Worm (Caenorhabditis elegans): Measurements from ENCODE around the gene fbxa-67.

The fbxa-67 gene

ce11 chrIII:901600-902250 lies 48.7 kb downstream of the fbxa-67 start (continued):
- no peak for TF ChIP-seq F49E8.2 (tag; optimal IDR thresholded peaks at IDR 0.05; ENCODE audit: borderline replicate concordance)
- no peak for TF ChIP-seq R02D3.7 (tag; optimal IDR thresholded peaks at IDR 0.05)
- TF ChIP-seq zfp-3 (GFP tag; conservative IDR thresholded peaks at IDR 0.05) = no peak
- no peak for TF ChIP-seq ama-1 (optimal IDR thresholded peaks at IDR 0.05)
- TF ChIP-seq mdt-29 (GFP tag; IDR thresholded peaks at IDR 0.05) = no peak
- no peak for TF ChIP-seq nhr-42 (GFP tag; IDR thresholded peaks at IDR 0.05)
- TF ChIP-seq mxl-3 (GFP tag; optimal IDR thresholded peaks at IDR 0.05) = no peak
- peak in 1 of 2 experiments; percentile 87 for TF ChIP-seq unc-62 (GFP tag; optimal IDR thresholded peaks at IDR 0.05 in 1 of 2)
- TF ChIP-seq unc-62 (tag; optimal IDR thresholded peaks at IDR 0.05) = no peak
- TF ChIP-seq dmd-9 (GFP tag; IDR thresholded peaks at IDR 0.05) = no peak
- no peak for TF ChIP-seq tra-1 (GFP tag; IDR thresholded peaks at IDR 0.05)
- TF ChIP-seq vab-7 (GFP tag; IDR thresholded peaks at IDR 0.05) = no peak
- no peak for TF ChIP-seq mxl-2 (GFP tag; conservative IDR thresholded peaks at IDR 0.05)
- no peak for TF ChIP-seq sdz-12 (GFP tag; optimal IDR thresholded peaks at IDR 0.05)
- no peak for TF ChIP-seq spr-3 (GFP tag; optimal IDR thresholded peaks at IDR 0.05)
- TF ChIP-seq nhr-48 (tag; optimal IDR thresholded peaks at IDR 0.05) = peak; percentile 14
- peak; percentile 6 for TF ChIP-seq mep-1 (tag; optimal IDR thresholded peaks at IDR 0.05)
- TF ChIP-seq ztf-11 (tag; optimal IDR thresholded peaks at IDR 0.05) = no peak
- no peak for TF ChIP-seq jun-1 (tag; optimal IDR thresholded peaks at IDR 0.05)
- no peak for TF ChIP-seq lir-3 (tag; optimal IDR thresholded peaks at IDR 0.05)
- no peak for TF ChIP-seq pha-4 (GFP tag; IDR thresholded peaks at IDR 0.05)
- peak; percentile 0 for TF ChIP-seq pha-4 (tag; optimal IDR thresholded peaks at IDR 0.05)
- TF ChIP-seq lin-15B (tag; optimal IDR thresholded peaks at IDR 0.05) = no peak
- TF ChIP-seq rbr-2 (tag; optimal IDR thresholded peaks at IDR 0.05) = no peak
- no peak for TF ChIP-seq ceh-28 (tag; optimal IDR thresholded peaks at IDR 0.05)
- TF ChIP-seq aly-2 (tag; optimal IDR thresholded peaks at IDR 0.05) = no peak
- no peak for TF ChIP-seq lin-39 (tag; optimal IDR thresholded peaks at IDR 0.05)
- no peak for TF ChIP-seq T26A8.4 (GFP tag; IDR thresholded peaks at IDR 0.05)
- TF ChIP-seq lin-38 (GFP tag; IDR thresholded peaks at IDR 0.05) = peak; percentile 92
- no peak for TF ChIP-seq gei-8 (GFP tag; optimal IDR thresholded peaks at IDR 0.05)
- TF ChIP-seq T20F7.1 (GFP tag; optimal IDR thresholded peaks at IDR 0.05) = no peak
- no peak for TF ChIP-seq skn-1 (tag; optimal IDR thresholded peaks at IDR 0.05)
- peak; percentile 38 for TF ChIP-seq hlh-11 (tag; optimal IDR thresholded peaks at IDR 0.05)
- TF ChIP-seq nhr-11 (tag; optimal IDR thresholded peaks at IDR 0.05) = no peak
- no peak for TF ChIP-seq spr-1 (tag; optimal IDR thresholded peaks at IDR 0.05)
- TF ChIP-seq lim-7 (GFP tag; IDR thresholded peaks at IDR 0.05) = no peak
- peak; percentile 98 for TF ChIP-seq aha-1 (tag)
- no peak for TF ChIP-seq nhr-10 (tag; optimal IDR thresholded peaks at IDR 0.05)
- no peak for TF ChIP-seq ZK546.5 (tag; optimal IDR thresholded peaks at IDR 0.05)
- peak; percentile 54 for TF ChIP-seq dmd-6 (GFP tag; IDR thresholded peaks at IDR 0.05)
- no peak for TF ChIP-seq ceh-20 (GFP tag; IDR thresholded peaks at IDR 0.05)
- TF ChIP-seq daf-12 (tag; optimal IDR thresholded peaks at IDR 0.05) = no peak
- TF ChIP-seq cey-2 (tag; optimal IDR thresholded peaks at IDR 0.05; ENCODE audit: borderline replicate concordance, insufficient read depth) = no peak
- no peak for TF ChIP-seq madf-9 (GFP tag; conservative IDR thresholded peaks at IDR 0.05)
- no peak for TF ChIP-seq php-3 (GFP tag; IDR thresholded peaks at IDR 0.05)
- TF ChIP-seq nhr-76 (tag; optimal IDR thresholded peaks at IDR 0.05) = no peak
- no peak for TF ChIP-seq nhr-25 (tag; optimal IDR thresholded peaks at IDR 0.05; ENCODE audit: borderline replicate concordance, insufficient read depth)
- no peak for TF ChIP-seq ztf-7 (tag; optimal IDR thresholded peaks at IDR 0.05)
- TF ChIP-seq dve-1 (tag; optimal IDR thresholded peaks at IDR 0.05; ENCODE audit: insufficient read depth) = peak; percentile 27
- no peak for TF ChIP-seq ces-1 (GFP tag; optimal IDR thresholded peaks at IDR 0.05)
- no peak for TF ChIP-seq lin-1 (GFP tag; IDR thresholded peaks at IDR 0.05)
- peak; percentile 19 for TF ChIP-seq pqm-1 (tag; optimal IDR thresholded peaks at IDR 0.05)

All from whole organism, L4 larva.